Worm (Caenorhabditis elegans): Measurements from ENCODE around the gene C50E3.5.

- TF ChIP-seq efl-1 (GFP tag; optimal IDR thresholded peaks at IDR 0.05) (no peak), snpc-4 (GFP tag; optimal IDR thresholded peaks at IDR 0.05) (no peak), snpc-4 (tag; optimal IDR thresholded peaks at IDR 0.05) (no peak), Y79H2A.3 (GFP tag; conservative IDR thresholded peaks at IDR 0.05) (no peak), ZK185.1 (tag; optimal IDR thresholded peaks at IDR 0.05; ENCODE audit: poor library complexity, severe bottlenecking) (no peak), F23B12.7 (tag; optimal IDR thresholded peaks at IDR 0.05; ENCODE audit: insufficient read depth) (no peak), ceh-79 (tag; optimal IDR thresholded peaks at IDR 0.05) (no peak), rpc-1 (optimal IDR thresholded peaks at IDR 0.05) (no peak), rpc-1 (tag; optimal IDR thresholded peaks at IDR 0.05) (no peak), B0035.1 (tag; optimal IDR thresholded peaks at IDR 0.05) (no peak), mcd-1 (GFP tag; IDR thresholded peaks at IDR 0.05) (no peak), lin-26 (GFP tag; IDR thresholded peaks at IDR 0.05) (no peak), pbrm-1 (GFP tag; IDR thresholded peaks at IDR 0.05) (no peak), unc-130 (GFP tag; optimal IDR thresholded peaks at IDR 0.05) (no peak), C17E4.6 (GFP tag; IDR thresholded peaks at IDR 0.05) (no peak)
Measured at ce11 chrV:7570955-7571354, 16.8 kb upstream of the C50E3.5 start, which contains the start of gene F19F10.14.

All from whole organism, young adult.